Fruit fly (Drosophila melanogaster): ENCODE results near the gene Mhc.

Mhc gene

dm6 chr2L:16818335-16818973, 52.1 kb downstream of the Mhc start (continued):
- TF ChIP-seq row (GFP tag; IDR thresholded peaks at IDR 0.05) (peak; percentile 42; the same call in 1 of the 3 replicates), Blimp-1 (GFP tag; optimal IDR thresholded peaks at IDR 0.05) (peak; percentile 62), PHDP (tag; optimal IDR thresholded peaks at IDR 0.05) (peak; percentile 21), Asciz (GFP tag; optimal IDR thresholded peaks at IDR 0.05) (peak; percentile 40), CG10543 (GFP tag; optimal IDR thresholded peaks at IDR 0.05) (no peak), rib (GFP tag; IDR thresholded peaks at IDR 0.05) (no peak), Ets97D (GFP tag; optimal IDR thresholded peaks at IDR 0.05) (no peak), pita (GFP tag; optimal IDR thresholded peaks at IDR 0.05) (no peak), CG10267 (tag; optimal IDR thresholded peaks at IDR 0.05) (peak; percentile 27), cad (GFP tag; optimal IDR thresholded peaks at IDR 0.05) (no peak), Gug (GFP tag; IDR thresholded peaks at IDR 0.05) (no peak), CG11504 (tag; optimal IDR thresholded peaks at IDR 0.05) (peak; percentile 43), CG9215 (GFP tag; IDR thresholded peaks at IDR 0.05) (no peak), CG6765 (GFP tag; optimal IDR thresholded peaks at IDR 0.05) (no peak), CG2875 (GFP tag; optimal IDR thresholded peaks at IDR 0.05) (no peak), CG17186 (GFP tag; optimal IDR thresholded peaks at IDR 0.05) (no peak), CG11723 (GFP tag; optimal IDR thresholded peaks at IDR 0.05) (no peak), CG9797 (GFP tag; optimal IDR thresholded peaks at IDR 0.05) (no peak), ara (GFP tag; IDR thresholded peaks at IDR 0.05) (no peak), Kr (GFP tag; optimal IDR thresholded peaks at IDR 0.05) (no peak), CG15514 (GFP tag; optimal IDR thresholded peaks at IDR 0.05) (no peak), twi (tag; optimal IDR thresholded peaks at IDR 0.05) (no peak), wdn (GFP tag; IDR thresholded peaks at IDR 0.05) (no peak), Elba2 (GFP tag; optimal IDR thresholded peaks at IDR 0.05) (no peak), Max (GFP tag; optimal IDR thresholded peaks at IDR 0.05) (peak; percentile 5), CG42726 (GFP tag; IDR thresholded peaks at IDR 0.05; ENCODE audit: partially characterized antibody) (no peak), CG34422 (GFP tag; IDR thresholded peaks at IDR 0.05) (no peak), CG32532 (GFP tag; IDR thresholded peaks at IDR 0.05) (no peak), Ssrp (tag; optimal IDR thresholded peaks at IDR 0.05) (peak; percentile 13), CoRest (tag; optimal IDR thresholded peaks at IDR 0.05) (no peak)

- TF ChIP-seq gem (tag; optimal IDR thresholded peaks at IDR 0.05) (peak; percentile 25), Taf1 (GFP tag; IDR thresholded peaks at IDR 0.05) (no peak), br (optimal IDR thresholded peaks at IDR 0.05) (no peak), tio (GFP tag; optimal IDR thresholded peaks at IDR 0.05) (no peak), CG15514 (GFP tag; optimal IDR thresholded peaks at IDR 0.05) (peak; percentile 32), zfh1 (GFP tag; IDR thresholded peaks at IDR 0.05) (no peak), kah (GFP tag; optimal IDR thresholded peaks at IDR 0.05) (peak; percentile 4), salm (tag; optimal IDR thresholded peaks at IDR 0.05) (peak; percentile 55), tap (tag; optimal IDR thresholded peaks at IDR 0.05) (peak; percentile 13), Dip2 (GFP tag; IDR thresholded peaks at IDR 0.05) (no peak), CG8281 (tag; optimal IDR thresholded peaks at IDR 0.05) (peak; percentile 8), Pdp1 (GFP tag; optimal IDR thresholded peaks at IDR 0.05) (peak in 1 of 2 experiments; percentile 19), CrebB (tag; optimal IDR thresholded peaks at IDR 0.05) (peak; percentile 37), gsb (GFP tag; IDR thresholded peaks at IDR 0.05) (no peak), wdn (GFP tag; IDR thresholded peaks at IDR 0.05) (no peak), Elba2 (GFP tag; optimal IDR thresholded peaks at IDR 0.05) (no peak), lab (GFP tag; optimal IDR thresholded peaks at IDR 0.05) (peak; percentile 44), Med (GFP tag) (peak; percentile 29), bsh (GFP tag; optimal IDR thresholded peaks at IDR 0.05) (no peak), CG1529 (GFP tag; optimal IDR thresholded peaks at IDR 0.05) (no peak), z (GFP tag; IDR thresholded peaks at IDR 0.05) (peak; percentile 48; the same call in 1 of the 3 replicates), CG6813 (GFP tag; optimal IDR thresholded peaks at IDR 0.05) (peak; percentile 27), CG3065 (GFP tag; optimal IDR thresholded peaks at IDR 0.05) (no peak), Oaz (GFP tag; IDR thresholded peaks at IDR 0.05) (no peak)
These were observed 53.3 kb downstream of the Mhc start for dm6 chr2L:16819714-16820113.

Data from whole organism, embryonic.